Worm (Caenorhabditis elegans): ENCODE data around the gene ark-1.

- TF ChIP-seq egl-27 (tag; optimal IDR thresholded peaks at IDR 0.05): no peak
- no peak for TF ChIP-seq nhr-28 (tag; optimal IDR thresholded peaks at IDR 0.05)
- TF ChIP-seq ceh-28 (tag; optimal IDR thresholded peaks at IDR 0.05): no peak
- TF ChIP-seq nhr-11 (tag; optimal IDR thresholded peaks at IDR 0.05): no peak
- no peak for TF ChIP-seq ceh-82 (tag; optimal IDR thresholded peaks at IDR 0.05)
- TF ChIP-seq ama-1 (optimal IDR thresholded peaks at IDR 0.05): no peak
- no peak for TF ChIP-seq R02D3.7 (tag; optimal IDR thresholded peaks at IDR 0.05)
- TF ChIP-seq ceh-16 (tag; optimal IDR thresholded peaks at IDR 0.05): no peak
Measured at ce11 chrIV:12596960-12597359, 33.9 kb downstream of the ark-1 start.
